Fruit fly (Drosophila melanogaster) whole organism, embryonic: ENCODE measurements around the gene CG2059.
A peak's percentile ranks its signal among the peaks of the same experiment; 100 is the strongest.

Source experiments
- CG1024 ChIP-seq: fragments of 200-800 bp; sonication (Bioruptor generic); IDR thresholded peaks from 2 replicates; pipeline ENCODE4 v1.3.6; 2022; ENCODE audit warnings: missing biosample characterization, missing genetic modification characterization
- CG11456 ChIP-seq: fragments of 200-800 bp; sonication (Bioruptor generic); IDR thresholded peaks from 3 replicates; pipeline ENCODE4 v1.3.6; 2022; ENCODE audit warnings: missing biosample characterization, missing genetic modification characterization
- CG12071 ChIP-seq: fragments of 200-800 bp; sonication (Bioruptor generic); optimal IDR thresholded peaks from 3 replicates; lab custom pipeline; 2018; ENCODE audit warnings: missing biosample characterization, mild to moderate bottlenecking, missing genetic modification characterization
- CG1233 ChIP-seq: fragments of 200-800 bp; sonication (Bioruptor generic); optimal IDR thresholded peaks from 4 replicates; lab custom pipeline; 2018; ENCODE audit warnings: missing biosample characterization, mild to moderate bottlenecking, missing genetic modification characterization
- CG12744 ChIP-seq: fragments of 200-800 bp; sonication (Bioruptor generic); optimal IDR thresholded peaks from 2 replicates; lab custom pipeline; 2016; ENCODE audit warnings: missing biosample characterization, missing genetic modification characterization
- CG14014 ChIP-seq: fragments of 200-800 bp; sonication (Bioruptor generic); IDR thresholded peaks from 2 replicates; pipeline ENCODE4 v1.3.6; 2022; ENCODE audit warnings: missing biosample characterization, missing genetic modification characterization
- CG14667 ChIP-seq: fragments of 200-800 bp; sonication (Bioruptor generic); IDR thresholded peaks from 2 replicates; pipeline ENCODE4 v1.3.6; 2022; ENCODE audit warnings: missing biosample characterization, missing genetic modification characterization
- CG15073 ChIP-seq: fragments of 200-800 bp; sonication (Bioruptor generic); optimal IDR thresholded peaks from 2 replicates; lab custom pipeline; 2016; ENCODE audit warnings: missing biosample characterization, missing genetic modification characterization
- CG1529 ChIP-seq: fragments of 200-800 bp; sonication (Bioruptor generic); optimal IDR thresholded peaks from 3 replicates; lab custom pipeline; 2018; ENCODE audit warnings: missing biosample characterization, missing genetic modification characterization
- CG16815 ChIP-seq: fragments of 200-800 bp; sonication (Bioruptor generic); optimal IDR thresholded peaks from 3 replicates; lab custom pipeline; 2017; ENCODE audit warnings: missing biosample characterization, mild to moderate bottlenecking, missing genetic modification characterization
- CG2116 ChIP-seq: fragments of 200-800 bp; sonication (Bioruptor generic); optimal IDR thresholded peaks from 3 replicates; lab custom pipeline; 2018; ENCODE audit warnings: missing biosample characterization, mild to moderate bottlenecking, missing genetic modification characterization
- CG2678 ChIP-seq: fragments of 200-800 bp; sonication (Bioruptor generic); optimal IDR thresholded peaks from 3 replicates; lab custom pipeline; 2019; ENCODE audit warnings: missing biosample characterization, mild to moderate bottlenecking, missing genetic modification characterization, moderate library complexity
- CG30403 ChIP-seq: fragments of 200-800 bp; sonication (Bioruptor generic); optimal IDR thresholded peaks from 3 replicates; lab custom pipeline; 2016; ENCODE audit warnings: missing biosample characterization, missing genetic modification characterization
- CG3726 ChIP-seq: fragments of 200-800 bp; sonication (Bioruptor generic); IDR thresholded peaks from 3 replicates; pipeline ENCODE4, ENCODE4 v1.3.6; 2022; ENCODE audit warnings: missing biosample characterization, missing genetic modification characterization
- CG4282 ChIP-seq: fragments of 200-800 bp; sonication (Bioruptor generic); optimal IDR thresholded peaks from 2 replicates; lab custom pipeline; 2016; ENCODE audit warnings: missing biosample characterization, missing genetic modification characterization
- CG6175 ChIP-seq: fragments of 200-800 bp; sonication (Bioruptor generic); IDR thresholded peaks from 3 replicates; pipeline ENCODE4 v1.3.6; 2022; ENCODE audit warnings: missing biosample characterization, missing genetic modification characterization
- CG6654 ChIP-seq: fragments of 200-800 bp; sonication (Bioruptor generic); optimal IDR thresholded peaks from 2 replicates; lab custom pipeline; 2017; ENCODE audit warnings: missing biosample characterization, mild to moderate bottlenecking, missing genetic modification characterization
- CG8290 ChIP-seq, 3 experiments: fragments of 200-800 bp; sonication (Bioruptor generic); optimal IDR thresholded peaks; 2 replicates each; lab custom pipeline; 2016 to 2019; ENCODE audit warnings: missing biosample characterization in 3 of 3, missing genetic modification characterization in 3 of 3, mild to moderate bottlenecking in 2 of 3, moderate library complexity in 1 of 3
- CG8478 ChIP-seq: fragments of >200 bp; optimal IDR thresholded peaks from 2 replicates; lab custom pipeline; 2018
- Dll ChIP-seq: fragments of 200-800 bp; sonication (Bioruptor generic); IDR thresholded peaks from 4 replicates; pipeline ENCODE4 v1.3.6; 2022; ENCODE audit warnings: missing biosample characterization, missing genetic modification characterization; ENCODE audit not compliant: partially characterized antibody
- Doc3 ChIP-seq: fragments of 200-800 bp; sonication (Bioruptor generic); IDR thresholded peaks from 3 replicates; pipeline ENCODE4 v1.3.6; 2022; ENCODE audit warnings: missing biosample characterization, missing genetic modification characterization; ENCODE audit not compliant: partially characterized antibody
- HLH3B ChIP-seq: fragments of 200-800 bp; sonication (Bioruptor generic); IDR thresholded peaks from 2 replicates; pipeline ENCODE4 v1.3.6; 2022; ENCODE audit warnings: missing biosample characterization, missing genetic modification characterization
- Med ChIP-seq: fragments of 200-800 bp; sonication (Bioruptor generic); peaks from one replicate; lab custom pipeline; 2016; ENCODE audit warnings: missing biosample characterization, missing genetic modification characterization, mild to moderate bottlenecking, inconsistent platforms, moderate library complexity
- NC2β ChIP-seq: fragments of 200-800 bp; sonication (Bioruptor generic); optimal IDR thresholded peaks from 2 replicates; lab custom pipeline; 2016; ENCODE audit warnings: missing biosample characterization, missing genetic modification characterization
- Neu2 ChIP-seq: fragments of 200-800 bp; sonication (Bioruptor generic); optimal IDR thresholded peaks from 3 replicates; lab custom pipeline; 2016; ENCODE audit warnings: missing biosample characterization, missing genetic modification characterization, borderline replicate concordance
- Nf-YB ChIP-seq: fragments of 200-800 bp; sonication (Bioruptor generic); optimal IDR thresholded peaks from 3 replicates; lab custom pipeline; 2019; ENCODE audit warnings: missing biosample characterization, mild to moderate bottlenecking, missing genetic modification characterization, moderate library complexity
- Opbp ChIP-seq: fragments of 200-800 bp; sonication (Bioruptor generic); IDR thresholded peaks from 3 replicates; pipeline ENCODE4 v1.3.6; 2022; ENCODE audit warnings: missing biosample characterization, missing genetic modification characterization; ENCODE audit not compliant: partially characterized antibody
- amos ChIP-seq: fragments of 200-800 bp; sonication (Bioruptor generic); IDR thresholded peaks from 2 replicates; pipeline ENCODE4 v1.3.6; 2022; ENCODE audit warnings: missing biosample characterization, missing genetic modification characterization; ENCODE audit not compliant: partially characterized antibody
- ap ChIP-seq: fragments of 200-800 bp; sonication (Bioruptor generic); IDR thresholded peaks from 2 replicates; pipeline ENCODE4 v1.3.6; 2022; ENCODE audit warnings: missing biosample characterization, missing genetic modification characterization
- bigmax ChIP-seq: fragments of 200-800 bp; sonication (Bioruptor generic); optimal IDR thresholded peaks from 2 replicates; lab custom pipeline; 2018; ENCODE audit warnings: missing biosample characterization, mild to moderate bottlenecking, missing genetic modification characterization
- cg ChIP-seq: fragments of 200-800 bp; sonication (Bioruptor generic); optimal IDR thresholded peaks from 3 replicates; lab custom pipeline; 2019; ENCODE audit warnings: missing biosample characterization, mild to moderate bottlenecking, missing genetic modification characterization, moderate library complexity
- chm ChIP-seq: fragments of 200-800 bp; sonication (Bioruptor generic); IDR thresholded peaks from 2 replicates; pipeline ENCODE4 v1.3.6; 2022; ENCODE audit warnings: missing biosample characterization, missing genetic modification characterization
- crc ChIP-seq: fragments of 200-800 bp; sonication (Bioruptor generic); optimal IDR thresholded peaks from 2 replicates; lab custom pipeline; 2016; ENCODE audit warnings: missing biosample characterization, missing genetic modification characterization
- dan ChIP-seq: fragments of 200-800 bp; sonication (Bioruptor generic); IDR thresholded peaks from 2 replicates; pipeline ENCODE4 v1.3.6; 2022; ENCODE audit warnings: missing biosample characterization, missing genetic modification characterization
- danr ChIP-seq: fragments of 200-800 bp; sonication (Bioruptor generic); IDR thresholded peaks from 2 replicates; pipeline ENCODE4 v1.3.6; 2022; ENCODE audit warnings: missing biosample characterization, missing genetic modification characterization
- gce ChIP-seq: fragments of 200-800 bp; sonication (Bioruptor generic); IDR thresholded peaks from 3 replicates; pipeline ENCODE4 v1.3.6; 2022; ENCODE audit warnings: missing biosample characterization, missing genetic modification characterization
- jing ChIP-seq: fragments of 200-800 bp; sonication (Bioruptor generic); optimal IDR thresholded peaks from 2 replicates; lab custom pipeline; 2018; ENCODE audit warnings: missing biosample characterization, mild to moderate bottlenecking, missing genetic modification characterization
- kay ChIP-seq: fragments of 200-800 bp; sonication (Bioruptor generic); optimal IDR thresholded peaks from 2 replicates; lab custom pipeline; 2016; ENCODE audit warnings: missing biosample characterization, missing genetic modification characterization
- nerfin-1 ChIP-seq: fragments of 200-800 bp; sonication (Bioruptor generic); optimal IDR thresholded peaks from 3 replicates; lab custom pipeline; 2019; ENCODE audit warnings: missing biosample characterization, mild to moderate bottlenecking, missing genetic modification characterization, moderate library complexity
- oc ChIP-seq: fragments of 200-800 bp; sonication (Bioruptor generic); optimal IDR thresholded peaks from 2 replicates; lab custom pipeline; 2018; ENCODE audit warnings: missing biosample characterization, mild to moderate bottlenecking, missing genetic modification characterization, moderate library complexity
- pb ChIP-seq: fragments of 200-800 bp; sonication (Bioruptor generic); optimal IDR thresholded peaks from 3 replicates; lab custom pipeline; 2016; ENCODE audit warnings: missing biosample characterization, missing genetic modification characterization
- pfk ChIP-seq: fragments of 200-800 bp; sonication (Bioruptor generic); optimal IDR thresholded peaks from 2 replicates; lab custom pipeline; 2018; ENCODE audit warnings: missing biosample characterization, mild to moderate bottlenecking, missing genetic modification characterization, moderate library complexity
- sc ChIP-seq, 3 experiments: fragments of >200 bp in 2 of 3; fragments of 200-800 bp in 1 of 3; sonication (Bioruptor generic) in 1 of 3; optimal IDR thresholded peaks; 2 replicates in 2 of 3; 3 replicates in 1 of 3; lab custom pipeline; 2017; ENCODE audit warnings: mild to moderate bottlenecking in 1 of 3, missing biosample characterization in 1 of 3, missing genetic modification characterization in 1 of 3, missing genetic modification reagents in 1 of 3
- slbo ChIP-seq: fragments of 200-800 bp; sonication (Bioruptor generic); IDR thresholded peaks from 2 replicates; pipeline ENCODE4 v1.3.6; 2022; ENCODE audit warnings: missing biosample characterization, missing genetic modification characterization
- slp2 ChIP-seq: fragments of 200-800 bp; sonication (Bioruptor generic); optimal IDR thresholded peaks from 2 replicates; lab custom pipeline; 2016; ENCODE audit warnings: missing biosample characterization, missing genetic modification characterization
- sr ChIP-seq: fragments of 200-800 bp; sonication (Bioruptor generic); IDR thresholded peaks from 3 replicates; pipeline ENCODE4 v1.3.6; 2022; ENCODE audit warnings: missing biosample characterization, missing genetic modification characterization
- sug ChIP-seq: fragments of 200-800 bp; optimal IDR thresholded peaks from 2 replicates; lab custom pipeline; 2019; ENCODE audit warnings: missing biosample characterization, mild to moderate bottlenecking, missing genetic modification characterization, moderate library complexity
- trem ChIP-seq: fragments of 200-800 bp; optimal IDR thresholded peaks from 3 replicates; lab custom pipeline; 2019; ENCODE audit warnings: missing biosample characterization, mild to moderate bottlenecking, missing genetic modification characterization, moderate library complexity
- tup ChIP-seq: fragments of 200-800 bp; sonication (Bioruptor generic); optimal IDR thresholded peaks from 2 replicates; lab custom pipeline; 2016; ENCODE audit warnings: missing biosample characterization, mild to moderate bottlenecking, missing genetic modification characterization, moderate library complexity
- vvl ChIP-seq: fragments of 200-800 bp; sonication (Bioruptor generic); IDR thresholded peaks from 2 replicates; pipeline ENCODE4 v1.3.6; 2022; ENCODE audit warnings: missing biosample characterization, missing genetic modification characterization

Gene CG2059

dm6 chrX:7300722-7301350 is 14.7 kb downstream of the CG2059 start (continued):
- TF ChIP-seq bigmax (GFP tag; lab: Kevin White, UChicago), result no peak
- no peak for TF ChIP-seq crc (GFP tag; lab: Kevin White, UChicago)
- no peak for TF ChIP-seq dan (GFP tag; lab: Robert Waterston, UW)
- TF ChIP-seq nerfin-1 (tag; lab: Kevin White, UChicago), result no peak
- 0 out of 2 replicates have a peak, but pooled peaks have one; percentile 9 for TF ChIP-seq vvl
- peak; percentile 94 for TF ChIP-seq Med (GFP tag; lab: Kevin White, UChicago)
- TF ChIP-seq oc, result no peak
- TF ChIP-seq CG1529 (GFP tag; lab: Kevin White, UChicago), result no peak
- no peak for TF ChIP-seq CG12744
- TF ChIP-seq CG15073 (GFP tag; lab: Kevin White, UChicago), result no peak
- no peak for TF ChIP-seq NC2β (GFP tag; lab: Kevin White, UChicago)
- no peak for TF ChIP-seq ap
- no peak for TF ChIP-seq CG16815 (GFP tag; lab: Kevin White, UChicago)
- 0 out of 3 replicates have a peak, but pooled peaks have one; percentile 51 for TF ChIP-seq CG11456 (GFP tag; lab: Robert Waterston, UW)
- TF ChIP-seq danr (GFP tag; lab: Robert Waterston, UW), result no peak
- no peak for TF ChIP-seq CG14667 (GFP tag; lab: Robert Waterston, UW)
- no peak for TF ChIP-seq CG3726 (GFP tag; lab: Robert Waterston, UW)
- no peak for TF ChIP-seq CG12071 (GFP tag; lab: Kevin White, UChicago)
- no peak for TF ChIP-seq CG30403
- TF ChIP-seq sug (tag; lab: Kevin White, UChicago), result peak; percentile 73
- TF ChIP-seq sr (GFP tag; lab: Robert Waterston, UW), result peak; percentile 96
- no peak for TF ChIP-seq CG1233 (GFP tag; lab: Kevin White, UChicago)
- no peak for TF ChIP-seq CG1024
- TF ChIP-seq kay (GFP tag; lab: Kevin White, UChicago), result peak; percentile 49
- no peak for TF ChIP-seq chm (GFP tag; lab: Robert Waterston, UW)
- TF ChIP-seq amos, result 0 out of 2 replicates have a peak, but pooled peaks have one; percentile 16
- TF ChIP-seq jing, result no peak
- TF ChIP-seq pb, result no peak
- TF ChIP-seq Opbp (GFP tag; lab: Robert Waterston, UW), result peak; percentile 45; the same call in 1 of the 3 replicates
- no peak for TF ChIP-seq CG2116
- no peak for TF ChIP-seq tup (GFP tag; lab: Kevin White, UChicago)
- TF ChIP-seq Dll (GFP tag; lab: Robert Waterston, UW), result no peak
- no peak for TF ChIP-seq Doc3 (GFP tag; lab: Robert Waterston, UW)
- TF ChIP-seq slp2 (GFP tag; lab: Kevin White, UChicago), result no peak
- 0 out of 2 replicates have a peak, but pooled peaks have one; percentile 2 for TF ChIP-seq slbo (GFP tag; lab: Robert Waterston, UW)
- no peak for TF ChIP-seq Neu2 (GFP tag; lab: Kevin White, UChicago)
- TF ChIP-seq CG2678, result no peak
- peak; percentile 16; the same call in 1 of the 2 replicates for TF ChIP-seq HLH3B (GFP tag; lab: Robert Waterston, UW)
- no peak for TF ChIP-seq sc (optimal IDR thresholded peaks at IDR 0.05; lab: Kevin White, UChicago)
- no peak for TF ChIP-seq sc (GFP tag; optimal IDR thresholded peaks at IDR 0.05; lab: Kevin White, UChicago)
- no peak for TF ChIP-seq Nf-YB (GFP tag; lab: Kevin White, UChicago)
- TF ChIP-seq gce (GFP tag; lab: Robert Waterston, UW), result no peak; the same call in 2 of the 3 replicates
- TF ChIP-seq trem (tag; lab: Kevin White, UChicago), result no peak
- TF ChIP-seq CG8478 (lab: Kevin White, UChicago), result peak; percentile 7
- TF ChIP-seq CG6175 (GFP tag; lab: Robert Waterston, UW), result peak; percentile 93
- no peak for TF ChIP-seq CG14014 (GFP tag; lab: Robert Waterston, UW)
- no peak for TF ChIP-seq CG6654 (GFP tag; lab: Kevin White, UChicago)
- TF ChIP-seq pfk (GFP tag; lab: Kevin White, UChicago), result no peak
- TF ChIP-seq cg (GFP tag; lab: Kevin White, UChicago), result peak; percentile 85
- no peak for TF ChIP-seq CG8290 (GFP tag; optimal IDR thresholded peaks at IDR 0.05; lab: Kevin White, UChicago)
- TF ChIP-seq CG8290 (tag; optimal IDR thresholded peaks at IDR 0.05; lab: Kevin White, UChicago), result peak in 1 of 2 experiments; percentile 62
- TF ChIP-seq CG4282 (GFP tag; lab: Kevin White, UChicago), result no peak
